Fruit fly (Drosophila melanogaster) whole organism, embryonic: ENCODE data around the gene Nepl18.

ENCODE experiments used
- Asciz ChIP-seq: fragments of 200-800 bp; sonication (Bioruptor generic); optimal IDR thresholded peaks from 2 replicates; lab custom pipeline; 2017; ENCODE audit warnings: missing biosample characterization, mild to moderate bottlenecking, missing genetic modification characterization, missing genetic modification reagents
- C15 ChIP-seq: fragments of 200-800 bp; sonication (Bioruptor generic); IDR thresholded peaks from 3 replicates; pipeline ENCODE4 v1.3.6; 2022; ENCODE audit warnings: missing biosample characterization, missing genetic modification characterization
- CG10209 ChIP-seq: fragments of 200-800 bp; sonication (Bioruptor generic); optimal IDR thresholded peaks from 3 replicates; lab custom pipeline; 2017; ENCODE audit warnings: missing biosample characterization, mild to moderate bottlenecking, missing genetic modification characterization, missing genetic modification reagents
- CG1024 ChIP-seq: fragments of 200-800 bp; sonication (Bioruptor generic); IDR thresholded peaks from 2 replicates; pipeline ENCODE4 v1.3.6; 2022; ENCODE audit warnings: missing biosample characterization, missing genetic modification characterization
- CG10431 ChIP-seq: fragments of 200-800 bp; sonication (Bioruptor generic); optimal IDR thresholded peaks from 3 replicates; lab custom pipeline; 2018; ENCODE audit warnings: missing biosample characterization, mild to moderate bottlenecking, missing genetic modification characterization
- CG10462 ChIP-seq: fragments of 200-800 bp; sonication (Bioruptor generic); optimal IDR thresholded peaks from 2 replicates; lab custom pipeline; 2016; ENCODE audit warnings: missing biosample characterization, missing genetic modification characterization
- CG11456 ChIP-seq: fragments of 200-800 bp; sonication (Bioruptor generic); IDR thresholded peaks from 3 replicates; pipeline ENCODE4 v1.3.6; 2022; ENCODE audit warnings: missing biosample characterization, missing genetic modification characterization
- CG12155 ChIP-seq: fragments of 200-800 bp; sonication (Bioruptor generic); optimal IDR thresholded peaks from 3 replicates; lab custom pipeline; 2016; ENCODE audit warnings: missing biosample characterization, missing genetic modification characterization
- CG13424 ChIP-seq: fragments of 200-800 bp; sonication (Bioruptor generic); optimal IDR thresholded peaks from 2 replicates; lab custom pipeline; 2019; ENCODE audit warnings: missing biosample characterization, mild to moderate bottlenecking, missing genetic modification characterization, moderate library complexity
- CG14441 ChIP-seq: fragments of 200-800 bp; sonication (Bioruptor generic); IDR thresholded peaks from 2 replicates; pipeline ENCODE4 v1.3.6; 2022; ENCODE audit warnings: missing biosample characterization, missing genetic modification characterization
- CG17829 ChIP-seq: fragments of 200-800 bp; optimal IDR thresholded peaks from 2 replicates; lab custom pipeline; 2019; ENCODE audit warnings: missing biosample characterization, mild to moderate bottlenecking, missing genetic modification characterization, moderate library complexity
- CG18011 ChIP-seq: fragments of 200-800 bp; sonication (Bioruptor generic); optimal IDR thresholded peaks from 2 replicates; lab custom pipeline; 2017; ENCODE audit warnings: missing biosample characterization, missing genetic modification characterization, mild to moderate bottlenecking, moderate library complexity, missing genotype
- CG2129 ChIP-seq: fragments of 200-800 bp; sonication (Bioruptor generic); IDR thresholded peaks from 2 replicates; pipeline ENCODE4 v1.3.6; 2022; ENCODE audit warnings: missing biosample characterization, missing genetic modification characterization; ENCODE audit not compliant: partially characterized antibody
- CG2678 ChIP-seq: fragments of 200-800 bp; sonication (Bioruptor generic); optimal IDR thresholded peaks from 3 replicates; lab custom pipeline; 2019; ENCODE audit warnings: missing biosample characterization, mild to moderate bottlenecking, missing genetic modification characterization, moderate library complexity
- CG2889 ChIP-seq: fragments of 200-800 bp; sonication (Bioruptor generic); IDR thresholded peaks from 3 replicates; pipeline ENCODE4 v1.3.6; 2022; ENCODE audit warnings: missing biosample characterization, missing genetic modification characterization
- CG31388 ChIP-seq: fragments of 200-800 bp; sonication (Bioruptor generic); optimal IDR thresholded peaks from 2 replicates; lab custom pipeline; 2016; ENCODE audit warnings: missing biosample characterization, missing genetic modification characterization
- CG32767 ChIP-seq: fragments of 200-800 bp; sonication (Bioruptor generic); IDR thresholded peaks from 2 replicates; pipeline ENCODE4 v1.3.6; 2022; ENCODE audit warnings: missing biosample characterization, missing genetic modification characterization
- CG4328 ChIP-seq: fragments of 200-800 bp; sonication (Bioruptor generic); optimal IDR thresholded peaks from 3 replicates; lab custom pipeline; 2017; ENCODE audit warnings: missing biosample characterization, missing genetic modification reagents, missing genetic modification characterization
- CG43689 ChIP-seq: fragments of 200-800 bp; sonication (Bioruptor generic); IDR thresholded peaks from 2 replicates; pipeline ENCODE4 v1.3.6; 2022; ENCODE audit warnings: missing biosample characterization, missing genetic modification characterization
- CG6791 ChIP-seq: fragments of 200-800 bp; sonication (Bioruptor generic); IDR thresholded peaks from 3 replicates; pipeline ENCODE4 v1.3.6; 2022; ENCODE audit warnings: missing biosample characterization, missing genetic modification characterization; ENCODE audit not compliant: partially characterized antibody
- CG7928 ChIP-seq: fragments of 200-800 bp; sonication (Bioruptor generic); optimal IDR thresholded peaks from 2 replicates; lab custom pipeline; 2017; ENCODE audit warnings: missing biosample characterization, mild to moderate bottlenecking, missing genetic modification characterization
- CG8281 ChIP-seq: fragments of 200-800 bp; sonication (Bioruptor generic); optimal IDR thresholded peaks from 2 replicates; lab custom pipeline; 2018; ENCODE audit warnings: missing biosample characterization, mild to moderate bottlenecking, missing genetic modification characterization, moderate library complexity
- CG8765 ChIP-seq: fragments of 200-800 bp; sonication (Bioruptor generic); IDR thresholded peaks from 2 replicates; pipeline ENCODE4 v1.3.6; 2022; ENCODE audit warnings: missing biosample characterization, missing genetic modification characterization
- CTCF ChIP-seq: fragments of 200-800 bp; sonication (Bioruptor generic); optimal IDR thresholded peaks from 2 replicates; lab custom pipeline; 2017; ENCODE audit warnings: missing biosample characterization, mild to moderate bottlenecking, missing genetic modification characterization, moderate library complexity
- Dip2 ChIP-seq: fragments of 200-800 bp; sonication (Bioruptor generic); IDR thresholded peaks from 2 replicates; pipeline ENCODE4 v1.3.6; 2022; ENCODE audit warnings: missing biosample characterization, missing genetic modification characterization
- Ets65A ChIP-seq: fragments of 200-800 bp; sonication (Bioruptor generic); peaks from one replicate; lab custom pipeline; 2016; ENCODE audit warnings: missing biosample characterization, missing genetic modification characterization
- HLH4C ChIP-seq: fragments of 200-800 bp; sonication (Bioruptor generic); IDR thresholded peaks from 3 replicates; pipeline ENCODE4 v1.3.6; 2022; ENCODE audit warnings: missing biosample characterization, missing genetic modification characterization; ENCODE audit not compliant: partially characterized antibody
- MBD-R2 ChIP-seq: fragments of 200-800 bp; sonication (Bioruptor generic); IDR thresholded peaks from 2 replicates; pipeline ENCODE4 v1.3.6; 2022; ENCODE audit warnings: missing biosample characterization, missing genetic modification characterization
- Meics ChIP-seq: fragments of 200-800 bp; sonication (Bioruptor generic); optimal IDR thresholded peaks from 2 replicates; lab custom pipeline; 2017; ENCODE audit warnings: missing biosample characterization, mild to moderate bottlenecking, missing genetic modification characterization
- Neu2 ChIP-seq: fragments of 200-800 bp; sonication (Bioruptor generic); optimal IDR thresholded peaks from 3 replicates; lab custom pipeline; 2016; ENCODE audit warnings: missing biosample characterization, missing genetic modification characterization, borderline replicate concordance
- Nf-YA ChIP-seq: fragments of 200-800 bp; sonication (Bioruptor generic); IDR thresholded peaks from 2 replicates; pipeline ENCODE4 v1.3.6; 2022; ENCODE audit warnings: missing biosample characterization, missing genetic modification characterization
- Rfx ChIP-seq: fragments of 200-800 bp; sonication (Bioruptor generic); IDR thresholded peaks from 2 replicates; pipeline ENCODE4 v1.3.6; 2022; ENCODE audit warnings: missing biosample characterization, missing genetic modification characterization
- Trl ChIP-seq, 3 experiments: fragments of >200 bp in 2 of 3; fragments of 200-800 bp in 1 of 3; sonication (Bioruptor generic) in 1 of 3; optimal IDR thresholded peaks; 2 replicates in 1 of 3; 3 replicates in 2 of 3; lab custom pipeline; 2016 to 2017; ENCODE audit warnings: missing biosample characterization in 1 of 3, missing genetic modification characterization in 1 of 3
- al ChIP-seq: fragments of 200-800 bp; sonication (Bioruptor generic); IDR thresholded peaks from 2 replicates; pipeline ENCODE4 v1.3.6; 2022; ENCODE audit warnings: missing biosample characterization, missing genetic modification characterization
- aop ChIP-seq: fragments of 200-800 bp; sonication (Bioruptor generic); IDR thresholded peaks from 2 replicates; pipeline ENCODE4 v1.3.6; 2022; ENCODE audit warnings: missing biosample characterization, missing genetic modification characterization
- cg ChIP-seq: fragments of 200-800 bp; sonication (Bioruptor generic); optimal IDR thresholded peaks from 3 replicates; lab custom pipeline; 2019; ENCODE audit warnings: missing biosample characterization, mild to moderate bottlenecking, missing genetic modification characterization, moderate library complexity
- crc ChIP-seq: fragments of 200-800 bp; sonication (Bioruptor generic); optimal IDR thresholded peaks from 2 replicates; lab custom pipeline; 2016; ENCODE audit warnings: missing biosample characterization, missing genetic modification characterization
- ftz-f1 ChIP-seq: fragments of 200-800 bp; sonication (Bioruptor generic); optimal IDR thresholded peaks from 2 replicates; lab custom pipeline; 2016; ENCODE audit warnings: missing biosample characterization, missing genetic modification characterization
- gcm ChIP-seq: fragments of 200-800 bp; sonication (Bioruptor generic); optimal IDR thresholded peaks from 2 replicates; lab custom pipeline; 2019; ENCODE audit warnings: missing biosample characterization, mild to moderate bottlenecking, missing genetic modification characterization, moderate library complexity
- gt ChIP-seq: fragments of 200-800 bp; sonication (Bioruptor generic); IDR thresholded peaks from 2 replicates; pipeline ENCODE4 v1.3.6; 2022; ENCODE audit warnings: missing biosample characterization, missing genetic modification characterization
- ham ChIP-seq: fragments of 200-800 bp; sonication (Bioruptor generic); IDR thresholded peaks from 2 replicates; pipeline ENCODE4 v1.3.6; 2022; ENCODE audit warnings: missing biosample characterization, missing genetic modification characterization
- knrl ChIP-seq: fragments of 200-800 bp; sonication (Bioruptor generic); IDR thresholded peaks from 3 replicates; pipeline ENCODE4 v1.3.6; 2022; ENCODE audit warnings: missing biosample characterization, missing genetic modification characterization; ENCODE audit not compliant: partially characterized antibody
- lab ChIP-seq: fragments of 200-800 bp; sonication (Bioruptor generic); optimal IDR thresholded peaks from 3 replicates; lab custom pipeline; 2017; ENCODE audit warnings: missing biosample characterization, missing genetic modification characterization, mild to moderate bottlenecking, moderate library complexity, missing genetic modification reagents
- lola ChIP-seq, 3 experiments: fragments of >200 bp in 2 of 3; fragments of 200-800 bp in 1 of 3; sonication (Bioruptor generic) in 1 of 3; optimal IDR thresholded peaks; 2 replicates each; lab custom pipeline; 2017 to 2019; ENCODE audit warnings: missing biosample characterization in 3 of 3, missing genetic modification characterization in 3 of 3, mild to moderate bottlenecking in 1 of 3, moderate library complexity in 1 of 3
- luna ChIP-seq: fragments of 200-800 bp; sonication (Bioruptor generic); optimal IDR thresholded peaks from 2 replicates; lab custom pipeline; 2016; ENCODE audit warnings: missing biosample characterization, missing genetic modification characterization
- slou ChIP-seq: fragments of 200-800 bp; sonication (Bioruptor generic); optimal IDR thresholded peaks from 3 replicates; lab custom pipeline; 2016; ENCODE audit warnings: missing biosample characterization, missing genetic modification characterization
- so ChIP-seq: fragments of 200-800 bp; sonication (Bioruptor generic); IDR thresholded peaks from 3 replicates; pipeline ENCODE4 v1.3.6; 2022; ENCODE audit warnings: missing biosample characterization, missing genetic modification characterization
- sqz ChIP-seq: fragments of 200-800 bp; sonication (Bioruptor generic); optimal IDR thresholded peaks from 3 replicates; lab custom pipeline; 2018; ENCODE audit warnings: missing biosample characterization, mild to moderate bottlenecking, missing genetic modification characterization
- usp ChIP-seq: fragments of >200 bp; optimal IDR thresholded peaks from 2 replicates; lab custom pipeline; 2017; ENCODE audit warnings: missing biosample characterization, missing genetic modification characterization
- z ChIP-seq: fragments of 200-800 bp; sonication (Bioruptor generic); IDR thresholded peaks from 3 replicates; pipeline ENCODE4 v1.3.6; 2022; ENCODE audit warnings: missing biosample characterization, missing genetic modification characterization
- zfh2 ChIP-seq: fragments of 200-800 bp; sonication (Bioruptor generic); optimal IDR thresholded peaks from 2 replicates; lab custom pipeline; 2016; ENCODE audit warnings: missing biosample characterization, missing genetic modification characterization

Gene Nepl18

DNA sequence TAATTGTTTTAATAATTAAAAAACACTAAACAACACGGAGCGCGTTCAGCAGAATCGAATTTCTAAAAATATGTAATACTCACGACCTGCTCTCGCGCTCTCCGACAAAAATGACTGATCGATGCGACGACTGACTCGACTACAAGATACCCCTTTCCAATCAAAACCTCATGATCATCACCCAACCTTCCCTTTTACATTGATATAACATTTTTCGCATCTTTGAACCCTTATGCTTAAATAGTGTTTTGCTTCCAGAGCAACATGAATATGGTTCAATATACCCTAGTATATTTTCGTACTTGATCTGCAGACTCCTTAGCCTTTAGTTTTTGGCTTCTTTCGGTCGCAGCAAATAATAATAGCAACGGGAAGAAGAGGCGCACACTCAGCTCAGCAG, 36.3 kb downstream of the Nepl18 start (continued):
- TF ChIP-seq luna (GFP tag; lab: Kevin White, UChicago) (no peak), CG10209 (GFP tag; lab: Kevin White, UChicago) (peak; percentile 67), zfh2 (GFP tag; lab: Kevin White, UChicago) (peak; percentile 71), Neu2 (no peak), C15 (no peak), usp (GFP tag; lab: Kevin White, UChicago) (no peak), Meics (GFP tag; lab: Kevin White, UChicago) (peak; percentile 64), CG12155 (peak; percentile 64), CG17829 (tag; lab: Kevin White, UChicago) (peak; percentile 64), CG2129 (GFP tag; lab: Robert Waterston, UW) (no peak), CG6791 (GFP tag; lab: Robert Waterston, UW) (no peak), Nf-YA (GFP tag; lab: Robert Waterston, UW) (peak; percentile 56), crc (GFP tag; lab: Kevin White, UChicago) (peak; percentile 37), CG32767 (GFP tag; lab: Robert Waterston, UW) (peak; percentile 76), ftz-f1 (GFP tag; lab: Kevin White, UChicago) (peak; percentile 21), CG2678 (no peak), CG11456 (GFP tag; lab: Robert Waterston, UW) (peak; percentile 84), CG2889 (GFP tag; lab: Robert Waterston, UW) (0 out of 3 replicates have a peak, but pooled peaks have one; percentile 57), HLH4C (peak; percentile 51; the same call in 1 of the 3 replicates), CTCF (no peak), al (GFP tag; lab: Robert Waterston, UW) (peak; percentile 65; the same call in 1 of the 2 replicates), cg (GFP tag; lab: Kevin White, UChicago) (no peak), slou (GFP tag; lab: Kevin White, UChicago) (peak; percentile 24), so (GFP tag; lab: Robert Waterston, UW) (peak; percentile 80; the same call in 2 of the 3 replicates), CG10462 (GFP tag; lab: Kevin White, UChicago) (peak; percentile 49), CG1024 (peak; percentile 76), Asciz (GFP tag; lab: Kevin White, UChicago) (peak; percentile 48), gt (GFP tag; lab: Robert Waterston, UW) (no peak), MBD-R2 (peak; percentile 25; the same call in 1 of the 2 replicates), gcm (GFP tag; lab: Kevin White, UChicago) (no peak), CG31388 (peak; percentile 6), z (GFP tag; lab: Robert Waterston, UW) (no peak), Trl (optimal IDR thresholded peaks at IDR 0.05; lab: Kevin White, UChicago) (peak in 1 of 2 experiments; percentile 25), Trl (GFP tag; optimal IDR thresholded peaks at IDR 0.05; lab: Kevin White, UChicago) (peak; percentile 59), knrl (GFP tag; lab: Robert Waterston, UW) (no peak), CG8281 (no peak), aop (GFP tag; lab: Robert Waterston, UW) (no peak), ham (GFP tag; lab: Robert Waterston, UW) (no peak), lola (GFP tag; optimal IDR thresholded peaks at IDR 0.05; lab: Kevin White, UChicago) (no peak), CG13424 (tag; lab: Kevin White, UChicago) (peak; percentile 72), Ets65A (peak; percentile 96), CG10431 (GFP tag; lab: Kevin White, UChicago) (no peak), lab (GFP tag; lab: Kevin White, UChicago) (peak; percentile 72), sqz (no peak), CG7928 (GFP tag; lab: Kevin White, UChicago) (no peak), Dip2 (GFP tag; lab: Robert Waterston, UW) (no peak), CG14441 (peak; percentile 87), CG18011 (no peak), CG8765 (GFP tag; lab: Robert Waterston, UW) (peak; percentile 37; the same call in 1 of the 2 replicates), CG4328 (GFP tag; lab: Kevin White, UChicago) (no peak), Rfx (GFP tag; lab: Robert Waterston, UW) (peak; percentile 84), CG43689 (GFP tag; lab: Robert Waterston, UW) (peak; percentile 47; the same call in 1 of the 2 replicates)
